Fruit fly (Drosophila melanogaster) whole organism, embryonic: ENCODE measurements around the gene Vha68-1.

Experiments used
- Bteb2 ChIP-seq: fragments of 200-800 bp; sonication (Bioruptor generic); optimal IDR thresholded peaks from 2 replicates; lab custom pipeline; 2016; ENCODE audit warnings: missing biosample characterization, missing genetic modification characterization
- CG10209 ChIP-seq: fragments of 200-800 bp; sonication (Bioruptor generic); optimal IDR thresholded peaks from 3 replicates; lab custom pipeline; 2017; ENCODE audit warnings: missing biosample characterization, mild to moderate bottlenecking, missing genetic modification characterization, missing genetic modification reagents
- CG1024 ChIP-seq: fragments of 200-800 bp; sonication (Bioruptor generic); IDR thresholded peaks from 2 replicates; pipeline ENCODE4 v1.3.6; 2022; ENCODE audit warnings: missing biosample characterization, missing genetic modification characterization
- CG10979 ChIP-seq: fragments of 200-800 bp; sonication (Bioruptor generic); optimal IDR thresholded peaks from 2 replicates; lab custom pipeline; 2018; ENCODE audit warnings: missing biosample characterization, mild to moderate bottlenecking, missing genetic modification characterization, moderate library complexity
- CG12155 ChIP-seq: fragments of 200-800 bp; sonication (Bioruptor generic); optimal IDR thresholded peaks from 3 replicates; lab custom pipeline; 2016; ENCODE audit warnings: missing biosample characterization, missing genetic modification characterization
- CG12391 ChIP-seq: fragments of 200-800 bp; sonication (Bioruptor generic); optimal IDR thresholded peaks from 3 replicates; lab custom pipeline; 2018; ENCODE audit warnings: missing biosample characterization, mild to moderate bottlenecking, missing genetic modification characterization, moderate library complexity
- CG14050 ChIP-seq: fragments of 200-800 bp; sonication (Bioruptor generic); IDR thresholded peaks from 3 replicates; pipeline ENCODE4 v1.3.6; 2022; ENCODE audit warnings: missing biosample characterization, missing genetic modification characterization
- CG14860 ChIP-seq: fragments of 200-800 bp; sonication (Bioruptor generic); IDR thresholded peaks from 3 replicates; pipeline ENCODE4 v1.3.6; 2022; ENCODE audit warnings: missing biosample characterization, missing genetic modification characterization; ENCODE audit not compliant: partially characterized antibody
- CG17361 ChIP-seq: fragments of 200-800 bp; sonication (Bioruptor generic); IDR thresholded peaks from 3 replicates; pipeline ENCODE4 v1.3.6; 2022; ENCODE audit warnings: missing biosample characterization, missing genetic modification characterization
- CG18599 ChIP-seq: fragments of 200-800 bp; sonication (Bioruptor generic); optimal IDR thresholded peaks from 3 replicates; lab custom pipeline; 2017; ENCODE audit warnings: missing biosample characterization, missing genetic modification characterization, mild to moderate bottlenecking, moderate library complexity, missing genetic modification reagents
- CG2116 ChIP-seq: fragments of 200-800 bp; sonication (Bioruptor generic); optimal IDR thresholded peaks from 3 replicates; lab custom pipeline; 2018; ENCODE audit warnings: missing biosample characterization, mild to moderate bottlenecking, missing genetic modification characterization
- CG42726 ChIP-seq: fragments of 200-800 bp; sonication (Bioruptor generic); IDR thresholded peaks from 2 replicates; pipeline ENCODE4 v1.3.6; 2022; ENCODE audit warnings: missing biosample characterization, missing genetic modification characterization; ENCODE audit not compliant: partially characterized antibody
- CG4820 ChIP-seq: fragments of 200-800 bp; sonication (Bioruptor generic); optimal IDR thresholded peaks from 3 replicates; lab custom pipeline; 2016; ENCODE audit warnings: missing biosample characterization, missing genetic modification characterization
- CG7357 ChIP-seq: fragments of 200-800 bp; sonication (Bioruptor generic); IDR thresholded peaks from 3 replicates; pipeline ENCODE4 v1.3.6; 2022; ENCODE audit warnings: missing biosample characterization, missing genetic modification characterization
- CG7372 ChIP-seq: fragments of 200-800 bp; sonication (Bioruptor generic); IDR thresholded peaks from 2 replicates; pipeline ENCODE4 v1.3.6; 2022; ENCODE audit warnings: missing biosample characterization, missing genetic modification characterization
- CG9876 ChIP-seq: fragments of 200-800 bp; sonication (Bioruptor generic); optimal IDR thresholded peaks from 2 replicates; lab custom pipeline; 2016; ENCODE audit warnings: missing biosample characterization, missing genetic modification characterization
- CHES-1-like ChIP-seq: fragments of 200-800 bp; sonication (Bioruptor generic); optimal IDR thresholded peaks from 2 replicates; lab custom pipeline; 2016; ENCODE audit warnings: missing biosample characterization, missing genetic modification characterization
- Drgx ChIP-seq: fragments of 200-800 bp; sonication (Bioruptor generic); IDR thresholded peaks from 2 replicates; pipeline ENCODE4 v1.3.6; 2022; ENCODE audit warnings: missing biosample characterization, missing genetic modification characterization
- H2.0 ChIP-seq: fragments of 200-800 bp; sonication (Bioruptor generic); IDR thresholded peaks from 2 replicates; pipeline ENCODE4 v1.3.6; 2022; ENCODE audit warnings: missing biosample characterization, missing genetic modification characterization
- HmgZ ChIP-seq: fragments of 200-800 bp; sonication (Bioruptor generic); optimal IDR thresholded peaks from 2 replicates; lab custom pipeline; 2018; ENCODE audit warnings: missing biosample characterization, mild to moderate bottlenecking, missing genetic modification characterization
- Meics ChIP-seq: fragments of 200-800 bp; sonication (Bioruptor generic); optimal IDR thresholded peaks from 2 replicates; lab custom pipeline; 2017; ENCODE audit warnings: missing biosample characterization, mild to moderate bottlenecking, missing genetic modification characterization
- NFAT ChIP-seq: fragments of 200-800 bp; sonication (Bioruptor generic); IDR thresholded peaks from 2 replicates; pipeline ENCODE4 v1.3.6; 2022; ENCODE audit warnings: missing biosample characterization, missing genetic modification characterization
- Poxn ChIP-seq: fragments of 200-800 bp; sonication (Bioruptor generic); IDR thresholded peaks from 2 replicates; pipeline ENCODE4 v1.3.6; 2022; ENCODE audit warnings: missing biosample characterization, missing genetic modification characterization
- Sry-δ ChIP-seq: fragments of 200-800 bp; sonication (Bioruptor generic); optimal IDR thresholded peaks from 2 replicates; lab custom pipeline; 2016; ENCODE audit warnings: missing biosample characterization, missing genetic modification characterization
- TFAM ChIP-seq: fragments of 200-800 bp; sonication (Bioruptor generic); optimal IDR thresholded peaks from 2 replicates; lab custom pipeline; 2017; ENCODE audit warnings: missing biosample characterization, missing genetic modification characterization, inconsistent platforms
- Tbp ChIP-seq: fragments of >200 bp; optimal IDR thresholded peaks from 2 replicates; lab custom pipeline; 2018; ENCODE audit warnings: missing biosample characterization, missing genetic modification characterization
- YL-1 ChIP-seq: fragments of 200-800 bp; sonication (Bioruptor generic); optimal IDR thresholded peaks from 3 replicates; lab custom pipeline; 2017; ENCODE audit warnings: missing biosample characterization, mild to moderate bottlenecking, missing genetic modification characterization
- abd-A ChIP-seq: fragments of 200-800 bp; sonication (Bioruptor generic); optimal IDR thresholded peaks from 3 replicates; lab custom pipeline; 2019; ENCODE audit warnings: missing biosample characterization, mild to moderate bottlenecking, missing genetic modification characterization, moderate library complexity
- chn ChIP-seq: fragments of 200-800 bp; sonication (Bioruptor generic); optimal IDR thresholded peaks from 2 replicates; lab custom pipeline; 2016; ENCODE audit warnings: missing biosample characterization, missing genetic modification characterization
- emc ChIP-seq: fragments of 200-800 bp; sonication (Bioruptor generic); optimal IDR thresholded peaks from 2 replicates; lab custom pipeline; 2016; ENCODE audit warnings: missing biosample characterization, missing genetic modification characterization
- esg ChIP-seq: fragments of 200-800 bp; sonication (Bioruptor generic); conservative IDR thresholded peaks from 2 replicates; pipeline ENCODE4 v1.3.6; 2022; ENCODE audit warnings: missing biosample characterization, missing genetic modification characterization
- gcm ChIP-seq: fragments of 200-800 bp; sonication (Bioruptor generic); optimal IDR thresholded peaks from 2 replicates; lab custom pipeline; 2019; ENCODE audit warnings: missing biosample characterization, mild to moderate bottlenecking, missing genetic modification characterization, moderate library complexity
- grn ChIP-seq: fragments of 200-800 bp; sonication (Bioruptor generic); optimal IDR thresholded peaks from 3 replicates; lab custom pipeline; 2017; ENCODE audit warnings: missing biosample characterization, missing genetic modification characterization
- h ChIP-seq: fragments of >200 bp; optimal IDR thresholded peaks from 2 replicates; lab custom pipeline; 2017
- ham ChIP-seq: fragments of 200-800 bp; sonication (Bioruptor generic); IDR thresholded peaks from 2 replicates; pipeline ENCODE4 v1.3.6; 2022; ENCODE audit warnings: missing biosample characterization, missing genetic modification characterization
- ind ChIP-seq: fragments of 200-800 bp; sonication (Bioruptor generic); optimal IDR thresholded peaks from 3 replicates; lab custom pipeline; 2016; ENCODE audit warnings: missing biosample characterization, missing genetic modification characterization
- jumu ChIP-seq: fragments of 200-800 bp; sonication (Bioruptor generic); optimal IDR thresholded peaks from 3 replicates; lab custom pipeline; 2016; ENCODE audit warnings: missing biosample characterization, missing genetic modification characterization
- kah ChIP-seq: fragments of 200-800 bp; sonication (Bioruptor generic); optimal IDR thresholded peaks from 2 replicates; lab custom pipeline; 2018; ENCODE audit warnings: missing biosample characterization, mild to moderate bottlenecking, missing genetic modification characterization
- klu ChIP-seq: fragments of 200-800 bp; sonication (Bioruptor generic); IDR thresholded peaks from 2 replicates; pipeline ENCODE4 v1.3.6; 2022; ENCODE audit warnings: missing biosample characterization, missing genetic modification characterization
- lola ChIP-seq, 3 experiments: fragments of >200 bp in 2 of 3; fragments of 200-800 bp in 1 of 3; sonication (Bioruptor generic) in 1 of 3; optimal IDR thresholded peaks; 2 replicates each; lab custom pipeline; 2017 to 2019; ENCODE audit warnings: missing biosample characterization in 3 of 3, missing genetic modification characterization in 3 of 3, mild to moderate bottlenecking in 1 of 3, moderate library complexity in 1 of 3
- lov ChIP-seq, 2 experiments: fragments of 200-800 bp in 1 of 2; fragments of >200 bp in 1 of 2; sonication (Bioruptor generic) in 1 of 2; IDR thresholded peaks in 1 of 2; optimal IDR thresholded peaks in 1 of 2; 2 replicates in 1 of 2; 3 replicates in 1 of 2; pipeline versions ENCODE4 v1.3.6 to Lab custom; 2017 to 2022; ENCODE audit warnings: missing biosample characterization in 1 of 2, missing genetic modification characterization in 1 of 2
- mld ChIP-seq: fragments of 200-800 bp; sonication (Bioruptor generic); IDR thresholded peaks from 3 replicates; pipeline ENCODE4 v1.3.6; 2022; ENCODE audit warnings: missing biosample characterization, missing genetic modification characterization; ENCODE audit not compliant: partially characterized antibody
- p53 ChIP-seq: fragments of 200-800 bp; sonication (Bioruptor generic); optimal IDR thresholded peaks from 2 replicates; lab custom pipeline; 2016; ENCODE audit warnings: missing biosample characterization, missing genetic modification characterization
- pita ChIP-seq: fragments of 200-800 bp; sonication (Bioruptor generic); optimal IDR thresholded peaks from 2 replicates; lab custom pipeline; 2017; ENCODE audit warnings: missing biosample characterization, mild to moderate bottlenecking, missing genetic modification characterization
- row ChIP-seq: fragments of 200-800 bp; sonication (Bioruptor generic); IDR thresholded peaks from 3 replicates; pipeline ENCODE4 v1.3.6; 2022; ENCODE audit warnings: missing biosample characterization, missing genetic modification characterization
- sd ChIP-seq: fragments of 200-800 bp; sonication (Bioruptor generic); optimal IDR thresholded peaks from 3 replicates; lab custom pipeline; 2018; ENCODE audit warnings: missing biosample characterization, mild to moderate bottlenecking, missing genetic modification characterization, moderate library complexity
- shn ChIP-seq: fragments of 200-800 bp; sonication (Bioruptor generic); optimal IDR thresholded peaks from 3 replicates; lab custom pipeline; 2016; ENCODE audit warnings: missing biosample characterization, missing genetic modification characterization
- slp2 ChIP-seq: fragments of 200-800 bp; sonication (Bioruptor generic); optimal IDR thresholded peaks from 2 replicates; lab custom pipeline; 2016; ENCODE audit warnings: missing biosample characterization, missing genetic modification characterization
- tgo ChIP-seq: fragments of 200-800 bp; sonication (Bioruptor generic); IDR thresholded peaks from 3 replicates; pipeline ENCODE4 v1.3.6; 2022; ENCODE audit warnings: missing biosample characterization, missing genetic modification characterization
- tna ChIP-seq: fragments of 200-800 bp; sonication (Bioruptor generic); IDR thresholded peaks from 2 replicates; pipeline ENCODE4 v1.3.6; 2022; ENCODE audit warnings: missing biosample characterization, missing genetic modification characterization; ENCODE audit not compliant: partially characterized antibody
- twi ChIP-seq: fragments of 200-800 bp; optimal IDR thresholded peaks from 2 replicates; lab custom pipeline; 2019; ENCODE audit warnings: missing biosample characterization, mild to moderate bottlenecking, missing genetic modification characterization, moderate library complexity

Vha68-1 gene

DNA sequence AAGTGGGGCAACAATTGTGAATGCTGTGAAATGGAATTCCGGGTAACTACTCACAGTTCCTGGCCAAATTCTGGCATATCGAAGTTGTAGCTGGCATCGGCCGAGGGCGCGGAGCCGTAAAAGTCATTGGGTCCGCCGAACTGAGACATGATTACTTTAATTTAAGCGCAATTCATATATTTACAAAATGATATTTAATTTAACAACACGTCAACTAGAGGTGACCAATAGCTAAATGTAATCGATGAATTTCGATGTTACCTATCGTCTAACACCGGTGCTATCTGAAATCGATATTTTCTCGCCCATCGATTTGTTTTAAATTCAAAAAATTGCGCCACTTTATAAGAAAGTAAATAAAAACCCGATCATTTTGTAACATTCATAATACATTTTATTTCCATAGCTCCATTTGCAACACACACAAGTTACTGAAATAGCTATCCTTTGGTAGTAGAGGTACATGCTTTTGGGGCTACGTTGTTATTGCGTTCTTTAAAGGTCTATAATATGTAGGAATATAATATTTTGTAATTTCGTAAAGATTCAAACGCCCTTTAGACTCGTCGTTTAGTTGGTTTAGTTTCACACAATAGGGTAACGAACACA lies 3.4 kb downstream of the Vha68-1 start, which contains the start of gene Yip1d1 (continued):
- TF ChIP-seq CG2116 (GFP tag; lab: Kevin White, UChicago): peak; percentile 76
- TF ChIP-seq CG12391: no peak
- TF ChIP-seq chn (GFP tag; lab: Kevin White, UChicago): no peak
- no peak for TF ChIP-seq twi
- no peak for TF ChIP-seq sd (tag; lab: Kevin White, UChicago)
- TF ChIP-seq CG42726 (GFP tag; lab: Robert Waterston, UW): peak; percentile 73; the same call in 1 of the 2 replicates
- no peak for TF ChIP-seq abd-A (tag; lab: Kevin White, UChicago)
- TF ChIP-seq emc (GFP tag; lab: Kevin White, UChicago): no peak
- no peak for TF ChIP-seq shn (GFP tag; lab: Kevin White, UChicago)
- TF ChIP-seq klu (GFP tag; lab: Robert Waterston, UW): no peak
- TF ChIP-seq CG9876 (GFP tag; lab: Kevin White, UChicago): no peak
- no peak for TF ChIP-seq lola (GFP tag; optimal IDR thresholded peaks at IDR 0.05; lab: Kevin White, UChicago)
- TF ChIP-seq CG14860 (GFP tag; lab: Robert Waterston, UW): peak; percentile 96
- TF ChIP-seq p53 (GFP tag; lab: Kevin White, UChicago): no peak
- peak; percentile 89 for TF ChIP-seq mld (GFP tag; lab: Robert Waterston, UW)
- TF ChIP-seq CG12155 (GFP tag; lab: Kevin White, UChicago): no peak
- TF ChIP-seq CG4820 (GFP tag; lab: Kevin White, UChicago): no peak
- TF ChIP-seq esg: no peak
- peak; percentile 97 for TF ChIP-seq tna (GFP tag; lab: Robert Waterston, UW)
- TF ChIP-seq CG7372 (GFP tag; lab: Robert Waterston, UW): no peak
- TF ChIP-seq CG17361 (GFP tag; lab: Robert Waterston, UW): no peak
- no peak for TF ChIP-seq H2.0 (GFP tag; lab: Robert Waterston, UW)
- TF ChIP-seq CG14050 (GFP tag; lab: Robert Waterston, UW): no peak
- no peak for TF ChIP-seq gcm
- TF ChIP-seq Meics: no peak
- no peak for TF ChIP-seq grn (GFP tag; lab: Kevin White, UChicago)
- TF ChIP-seq NFAT (GFP tag; lab: Robert Waterston, UW): no peak
- TF ChIP-seq CG18599 (GFP tag; lab: Kevin White, UChicago): no peak
- TF ChIP-seq ind (GFP tag; lab: Kevin White, UChicago): no peak
- TF ChIP-seq Tbp (GFP tag; lab: Kevin White, UChicago): no peak
- TF ChIP-seq TFAM (GFP tag; lab: Kevin White, UChicago): no peak
- no peak for TF ChIP-seq CG10979 (tag; lab: Kevin White, UChicago)
- TF ChIP-seq CG10209 (GFP tag; lab: Kevin White, UChicago): no peak
- no peak for TF ChIP-seq Poxn (GFP tag; lab: Robert Waterston, UW)
- no peak for TF ChIP-seq CG7357 (GFP tag; lab: Robert Waterston, UW)
- TF ChIP-seq slp2 (GFP tag; lab: Kevin White, UChicago): no peak
- peak; percentile 89 for TF ChIP-seq Sry-δ (GFP tag; lab: Kevin White, UChicago)
- TF ChIP-seq CHES-1-like (GFP tag; lab: Kevin White, UChicago): no peak
- no peak for TF ChIP-seq ham (GFP tag; lab: Robert Waterston, UW)
- TF ChIP-seq kah (GFP tag; lab: Kevin White, UChicago): no peak
- no peak for TF ChIP-seq lov (optimal IDR thresholded peaks at IDR 0.05; lab: Kevin White, UChicago)
- no peak for TF ChIP-seq lov (GFP tag; IDR thresholded peaks at IDR 0.05; lab: Robert Waterston, UW)
- TF ChIP-seq Drgx: no peak
- no peak for TF ChIP-seq row (GFP tag; lab: Robert Waterston, UW)
- no peak for TF ChIP-seq Bteb2
- no peak for TF ChIP-seq h (lab: Kevin White, UChicago)
- TF ChIP-seq CG1024 (GFP tag; lab: Robert Waterston, UW): no peak
- no peak for TF ChIP-seq tgo (GFP tag; lab: Robert Waterston, UW)
- no peak for TF ChIP-seq pita (GFP tag; lab: Kevin White, UChicago)
- peak; percentile 43 for TF ChIP-seq HmgZ (tag; lab: Kevin White, UChicago)
- peak; percentile 30 for TF ChIP-seq YL-1
- no peak for TF ChIP-seq jumu (GFP tag; lab: Kevin White, UChicago)
